Fruit fly (Drosophila melanogaster) whole organism, embryonic: ENCODE measurements around the gene CG14022.

ENCODE experiments used
- Atf3 ChIP-seq: fragments of 200-800 bp; sonication (Bioruptor generic); optimal IDR thresholded peaks from 3 replicates; lab custom pipeline; 2016; ENCODE audit warnings: missing biosample characterization, missing genetic modification characterization
- BEAF-32 ChIP-seq: fragments of 200-800 bp; sonication (Bioruptor generic); optimal IDR thresholded peaks from 3 replicates; lab custom pipeline; 2017; ENCODE audit warnings: missing biosample characterization, missing genetic modification characterization, mild to moderate bottlenecking, moderate library complexity, missing genetic modification reagents
- Blimp-1 ChIP-seq: fragments of 200-800 bp; sonication (Bioruptor generic); optimal IDR thresholded peaks from 3 replicates; lab custom pipeline; 2018; ENCODE audit warnings: missing biosample characterization, missing genetic modification characterization, mild to moderate bottlenecking, moderate library complexity, missing genetic modification reagents
- CG1024 ChIP-seq: fragments of 200-800 bp; sonication (Bioruptor generic); IDR thresholded peaks from 2 replicates; pipeline ENCODE4 v1.3.6; 2022; ENCODE audit warnings: missing biosample characterization, missing genetic modification characterization
- CG11085 ChIP-seq: fragments of 200-800 bp; sonication (Bioruptor generic); IDR thresholded peaks from 2 replicates; pipeline ENCODE4 v1.3.6; 2022; ENCODE audit warnings: missing biosample characterization, missing genetic modification characterization
- CG13894 ChIP-seq: fragments of 200-800 bp; sonication (Bioruptor generic); optimal IDR thresholded peaks from 3 replicates; lab custom pipeline; 2018; ENCODE audit warnings: missing biosample characterization, mild to moderate bottlenecking, missing genetic modification characterization, moderate library complexity
- CG1603 ChIP-seq: fragments of 200-800 bp; sonication (Bioruptor generic); optimal IDR thresholded peaks from 2 replicates; lab custom pipeline; 2019; ENCODE audit warnings: missing biosample characterization, mild to moderate bottlenecking, missing genetic modification characterization, moderate library complexity
- CG16813 ChIP-seq: fragments of 200-800 bp; sonication (Bioruptor generic); IDR thresholded peaks from 3 replicates; pipeline ENCODE4 v1.3.6; 2022; ENCODE audit warnings: missing biosample characterization, missing genetic modification characterization; ENCODE audit not compliant: partially characterized antibody
- CG17328 ChIP-seq: fragments of 200-800 bp; sonication (Bioruptor generic); IDR thresholded peaks from 2 replicates; pipeline ENCODE4 v1.3.6; 2022; ENCODE audit warnings: missing biosample characterization, missing genetic modification characterization
- CG18476 ChIP-seq: fragments of 200-800 bp; sonication (Bioruptor generic); optimal IDR thresholded peaks from 2 replicates; lab custom pipeline; 2016; ENCODE audit warnings: missing biosample characterization, mild to moderate bottlenecking, missing genetic modification characterization
- CG18764 ChIP-seq: fragments of 200-800 bp; sonication (Bioruptor generic); optimal IDR thresholded peaks from 3 replicates; lab custom pipeline; 2016; ENCODE audit warnings: missing biosample characterization, missing genetic modification characterization
- CG30403 ChIP-seq: fragments of 200-800 bp; sonication (Bioruptor generic); optimal IDR thresholded peaks from 3 replicates; lab custom pipeline; 2016; ENCODE audit warnings: missing biosample characterization, missing genetic modification characterization
- CG30431 ChIP-seq: fragments of 200-800 bp; sonication (Bioruptor generic); optimal IDR thresholded peaks from 2 replicates; lab custom pipeline; 2017; ENCODE audit warnings: missing biosample characterization, missing genetic modification characterization
- CG33213 ChIP-seq: fragments of 200-800 bp; sonication (Bioruptor generic); optimal IDR thresholded peaks from 3 replicates; lab custom pipeline; 2016; ENCODE audit warnings: missing biosample characterization, missing genetic modification characterization
- CG4404 ChIP-seq: fragments of 200-800 bp; sonication (Bioruptor generic); IDR thresholded peaks from 2 replicates; pipeline ENCODE4 v1.3.6; 2022; ENCODE audit warnings: missing biosample characterization, missing genetic modification characterization
- CG6689 ChIP-seq: fragments of 200-800 bp; sonication (Bioruptor generic); IDR thresholded peaks from 2 replicates; pipeline ENCODE4 v1.3.6; 2022; ENCODE audit warnings: missing biosample characterization, missing genetic modification characterization
- CG6791 ChIP-seq: fragments of 200-800 bp; sonication (Bioruptor generic); IDR thresholded peaks from 3 replicates; pipeline ENCODE4 v1.3.6; 2022; ENCODE audit warnings: missing biosample characterization, missing genetic modification characterization; ENCODE audit not compliant: partially characterized antibody
- CG8089 ChIP-seq: fragments of 200-800 bp; sonication (Bioruptor generic); optimal IDR thresholded peaks from 3 replicates; lab custom pipeline; 2016; ENCODE audit warnings: missing biosample characterization, missing genetic modification characterization
- CG9727 ChIP-seq: fragments of 200-800 bp; sonication (Bioruptor generic); optimal IDR thresholded peaks from 3 replicates; lab custom pipeline; 2017; ENCODE audit warnings: missing biosample characterization, mild to moderate bottlenecking, missing genetic modification characterization
- CoRest ChIP-seq: fragments of 200-800 bp; sonication (Bioruptor generic); optimal IDR thresholded peaks from 3 replicates; lab custom pipeline; 2018; ENCODE audit warnings: missing biosample characterization, mild to moderate bottlenecking, missing genetic modification characterization, moderate library complexity
- D19A ChIP-seq: fragments of 200-800 bp; optimal IDR thresholded peaks from 3 replicates; lab custom pipeline; 2019; ENCODE audit warnings: missing biosample characterization, mild to moderate bottlenecking, missing genetic modification characterization, moderate library complexity
- Dfd ChIP-seq, 2 experiments: fragments of >200 bp; optimal IDR thresholded peaks; 2 replicates each; lab custom pipeline; 2017; ENCODE audit warnings: missing biosample characterization in 2 of 2, missing genetic modification characterization in 2 of 2
- Doc3 ChIP-seq: fragments of 200-800 bp; sonication (Bioruptor generic); IDR thresholded peaks from 3 replicates; pipeline ENCODE4 v1.3.6; 2022; ENCODE audit warnings: missing biosample characterization, missing genetic modification characterization; ENCODE audit not compliant: partially characterized antibody
- Fer2 ChIP-seq: fragments of 200-800 bp; sonication (Bioruptor generic); optimal IDR thresholded peaks from 2 replicates; lab custom pipeline; 2018; ENCODE audit warnings: missing biosample characterization, mild to moderate bottlenecking, missing genetic modification characterization, moderate library complexity
- HLHmδ ChIP-seq: fragments of 200-800 bp; sonication (Bioruptor generic); optimal IDR thresholded peaks from 2 replicates; lab custom pipeline; 2018; ENCODE audit warnings: missing biosample characterization, mild to moderate bottlenecking, missing genetic modification characterization, moderate library complexity
- Lhr ChIP-seq: fragments of 200-800 bp; sonication (Bioruptor generic); optimal IDR thresholded peaks from 3 replicates; lab custom pipeline; 2017; ENCODE audit warnings: mild to moderate bottlenecking, missing biosample characterization, missing genetic modification reagents, missing genetic modification characterization
- MTF-1 ChIP-seq: fragments of 200-800 bp; sonication (Bioruptor generic); optimal IDR thresholded peaks from 2 replicates; lab custom pipeline; 2018; ENCODE audit warnings: missing biosample characterization, mild to moderate bottlenecking, missing genetic modification characterization, borderline replicate concordance
- NfI ChIP-seq: fragments of 200-800 bp; sonication (Bioruptor generic); optimal IDR thresholded peaks from 3 replicates; lab custom pipeline; 2018; ENCODE audit warnings: missing biosample characterization, mild to moderate bottlenecking, missing genetic modification characterization, moderate library complexity
- Sin3A ChIP-seq: fragments of >200 bp; optimal IDR thresholded peaks from 2 replicates; lab custom pipeline; 2018
- ap ChIP-seq: fragments of 200-800 bp; sonication (Bioruptor generic); IDR thresholded peaks from 2 replicates; pipeline ENCODE4 v1.3.6; 2022; ENCODE audit warnings: missing biosample characterization, missing genetic modification characterization
- ato ChIP-seq: fragments of 200-800 bp; sonication (Bioruptor generic); IDR thresholded peaks from 2 replicates; pipeline ENCODE4 v1.3.6; 2022; ENCODE audit warnings: missing biosample characterization, missing genetic modification characterization; ENCODE audit not compliant: partially characterized antibody
- bbx ChIP-seq: fragments of 200-800 bp; sonication (Bioruptor generic); IDR thresholded peaks from 2 replicates; pipeline ENCODE4 v1.3.6; 2022; ENCODE audit warnings: missing biosample characterization, missing genetic modification characterization; ENCODE audit not compliant: partially characterized antibody
- bigmax ChIP-seq: fragments of 200-800 bp; sonication (Bioruptor generic); optimal IDR thresholded peaks from 2 replicates; lab custom pipeline; 2018; ENCODE audit warnings: missing biosample characterization, mild to moderate bottlenecking, missing genetic modification characterization
- br ChIP-seq: fragments of >200 bp; optimal IDR thresholded peaks from 2 replicates; lab custom pipeline; 2017
- chinmo ChIP-seq: fragments of 200-800 bp; sonication (Bioruptor generic); IDR thresholded peaks from 4 replicates; pipeline ENCODE4 v1.3.6; 2022; ENCODE audit warnings: missing biosample characterization, missing genetic modification characterization; ENCODE audit not compliant: partially characterized antibody
- croc ChIP-seq: fragments of 200-800 bp; sonication (Bioruptor generic); conservative IDR thresholded peaks from 3 replicates; pipeline ENCODE4 v1.3.6; 2022; ENCODE audit warnings: missing biosample characterization, missing genetic modification characterization
- crp ChIP-seq, 2 experiments: fragments of 200-800 bp; sonication (Bioruptor generic); optimal IDR thresholded peaks; 2 replicates in 1 of 2; 3 replicates in 1 of 2; lab custom pipeline; 2017; ENCODE audit warnings: missing biosample characterization in 2 of 2, missing genetic modification characterization in 2 of 2, mild to moderate bottlenecking in 1 of 2, moderate library complexity in 1 of 2
- fd96Cb ChIP-seq: fragments of 200-800 bp; sonication (Bioruptor generic); optimal IDR thresholded peaks from 2 replicates; lab custom pipeline; 2018; ENCODE audit warnings: missing biosample characterization, mild to moderate bottlenecking, missing genetic modification characterization, moderate library complexity
- ind ChIP-seq: fragments of 200-800 bp; sonication (Bioruptor generic); optimal IDR thresholded peaks from 3 replicates; lab custom pipeline; 2016; ENCODE audit warnings: missing biosample characterization, missing genetic modification characterization
- lilli ChIP-seq: fragments of 200-800 bp; sonication (Bioruptor generic); optimal IDR thresholded peaks from 3 replicates; lab custom pipeline; 2016; ENCODE audit warnings: missing biosample characterization, missing genetic modification characterization
- mam ChIP-seq: fragments of 200-800 bp; sonication (Bioruptor generic); optimal IDR thresholded peaks from 3 replicates; lab custom pipeline; 2016; ENCODE audit warnings: missing biosample characterization, missing genetic modification characterization
- mld ChIP-seq: fragments of 200-800 bp; sonication (Bioruptor generic); IDR thresholded peaks from 3 replicates; pipeline ENCODE4 v1.3.6; 2022; ENCODE audit warnings: missing biosample characterization, missing genetic modification characterization; ENCODE audit not compliant: partially characterized antibody
- org-1 ChIP-seq: fragments of 200-800 bp; sonication (Bioruptor generic); optimal IDR thresholded peaks from 2 replicates; lab custom pipeline; 2017; ENCODE audit warnings: missing biosample characterization, missing genetic modification characterization
- ranshi ChIP-seq: fragments of 200-800 bp; sonication (Bioruptor generic); IDR thresholded peaks from 2 replicates; pipeline ENCODE4 v1.3.6; 2022; ENCODE audit warnings: missing biosample characterization, missing genetic modification characterization
- tin ChIP-seq: fragments of 200-800 bp; sonication (Bioruptor generic); optimal IDR thresholded peaks from 3 replicates; lab custom pipeline; 2016; ENCODE audit warnings: missing biosample characterization, missing genetic modification characterization
- tup ChIP-seq: fragments of 200-800 bp; sonication (Bioruptor generic); optimal IDR thresholded peaks from 2 replicates; lab custom pipeline; 2016; ENCODE audit warnings: missing biosample characterization, mild to moderate bottlenecking, missing genetic modification characterization, moderate library complexity
- zen2 ChIP-seq: fragments of 200-800 bp; sonication (Bioruptor generic); IDR thresholded peaks from 3 replicates; pipeline ENCODE4 v1.3.6; 2022; ENCODE audit warnings: missing biosample characterization, missing genetic modification characterization; ENCODE audit not compliant: partially characterized antibody

CG14022 gene

dm6 chr2L:5326414-5327265 is 2.0 kb downstream of the CG14022 start, which contains the start of the genes Ncoa6 and cype (continued):
- TF ChIP-seq CG1603 (tag; lab: Kevin White, UChicago) = peak; percentile 58
- peak; percentile 39 for TF ChIP-seq Blimp-1 (GFP tag; lab: Kevin White, UChicago)
- no peak for TF ChIP-seq CG8089 (GFP tag; lab: Kevin White, UChicago)
- peak; percentile 16 for TF ChIP-seq CG30431
- peak; percentile 4 for TF ChIP-seq MTF-1
- peak; percentile 41 for TF ChIP-seq Lhr
- peak; percentile 46 for TF ChIP-seq D19A (tag; lab: Kevin White, UChicago)
- TF ChIP-seq zen2 = peak; percentile 86
- TF ChIP-seq CG17328 (GFP tag; lab: Robert Waterston, UW) = no peak
- no peak for TF ChIP-seq CG1024 (GFP tag; lab: Robert Waterston, UW)
- peak; percentile 36; the same call in 1 of the 2 replicates for TF ChIP-seq CG4404
- TF ChIP-seq mam (GFP tag; lab: Kevin White, UChicago) = peak; percentile 19
- TF ChIP-seq CG33213 (GFP tag; lab: Kevin White, UChicago) = peak; percentile 17
- peak; percentile 56 for TF ChIP-seq ato (GFP tag; lab: Robert Waterston, UW)
- TF ChIP-seq CG16813 (GFP tag; lab: Robert Waterston, UW) = peak; percentile 81
- TF ChIP-seq CoRest (tag; lab: Kevin White, UChicago) = peak; percentile 69
- TF ChIP-seq org-1 = no peak
- TF ChIP-seq mld = peak; percentile 45; the same call in 1 of the 3 replicates
- TF ChIP-seq croc = no peak
- peak; percentile 40; the same call in 1 of the 2 replicates for TF ChIP-seq CG11085
- TF ChIP-seq CG9727 (GFP tag; lab: Kevin White, UChicago) = peak; percentile 56
- TF ChIP-seq CG30403 (GFP tag; lab: Kevin White, UChicago) = peak; percentile 54
- TF ChIP-seq bbx = peak; percentile 84
- no peak for TF ChIP-seq bigmax
- TF ChIP-seq Dfd (GFP tag; optimal IDR thresholded peaks at IDR 0.05; lab: Kevin White, UChicago) = no peak
- TF ChIP-seq Fer2 = peak; percentile 48
- 0 out of 4 replicates have a peak, but pooled peaks have one; percentile 53 for TF ChIP-seq chinmo (GFP tag; lab: Robert Waterston, UW)
- TF ChIP-seq ind (GFP tag; lab: Kevin White, UChicago) = peak; percentile 32
- TF ChIP-seq CG6689 (GFP tag; lab: Robert Waterston, UW) = peak; percentile 12; the same call in 1 of the 2 replicates
- peak; percentile 9 for TF ChIP-seq Atf3 (GFP tag; lab: Kevin White, UChicago)
- peak; percentile 23 for TF ChIP-seq CG18476 (GFP tag; lab: Kevin White, UChicago)
- no peak for TF ChIP-seq tup (GFP tag; lab: Kevin White, UChicago)
- peak; percentile 41 for TF ChIP-seq fd96Cb
- peak; percentile 28 for TF ChIP-seq CG18764 (GFP tag; lab: Kevin White, UChicago)
- peak; percentile 8 for TF ChIP-seq Sin3A
- peak; percentile 79 for TF ChIP-seq CG6791 (GFP tag; lab: Robert Waterston, UW)
- peak; percentile 25 for TF ChIP-seq tin (GFP tag; lab: Kevin White, UChicago)
- TF ChIP-seq BEAF-32 (GFP tag; lab: Kevin White, UChicago) = peak; percentile 74
- TF ChIP-seq NfI (GFP tag; lab: Kevin White, UChicago) = peak; percentile 37
- TF ChIP-seq Doc3 = peak; percentile 85
- peak; percentile 54; the same call in 1 of the 2 replicates for TF ChIP-seq ranshi
- TF ChIP-seq ap = no peak
- peak; percentile 45 for TF ChIP-seq lilli (GFP tag; lab: Kevin White, UChicago)
- no peak for TF ChIP-seq br (lab: Kevin White, UChicago)
- peak; percentile 6 for TF ChIP-seq HLHmδ (GFP tag; lab: Kevin White, UChicago)
- TF ChIP-seq crp (GFP tag; optimal IDR thresholded peaks at IDR 0.05; lab: Kevin White, UChicago) = no peak
- TF ChIP-seq CG13894 (tag; lab: Kevin White, UChicago) = peak; percentile 59
